Fruit fly (Drosophila melanogaster) whole organism, embryonic: Measurements from ENCODE around the gene CG43867.

Experiments used
- Bdp1 ChIP-seq: fragments of 200-800 bp; sonication (Bioruptor generic); optimal IDR thresholded peaks from 3 replicates; lab custom pipeline; 2016; ENCODE audit warnings: missing biosample characterization, missing genetic modification characterization
- Blimp-1 ChIP-seq: fragments of 200-800 bp; sonication (Bioruptor generic); optimal IDR thresholded peaks from 3 replicates; lab custom pipeline; 2018; ENCODE audit warnings: missing biosample characterization, missing genetic modification characterization, mild to moderate bottlenecking, moderate library complexity, missing genetic modification reagents
- CG13296 ChIP-seq: fragments of 200-800 bp; sonication (Bioruptor generic); optimal IDR thresholded peaks from 3 replicates; lab custom pipeline; 2018; ENCODE audit warnings: missing biosample characterization, mild to moderate bottlenecking, missing genetic modification characterization
- CG14965 ChIP-seq: fragments of 200-800 bp; sonication (Bioruptor generic); optimal IDR thresholded peaks from 2 replicates; lab custom pipeline; 2016; ENCODE audit warnings: missing biosample characterization, missing genetic modification characterization, borderline replicate concordance
- CG1529 ChIP-seq: fragments of 200-800 bp; sonication (Bioruptor generic); optimal IDR thresholded peaks from 3 replicates; lab custom pipeline; 2018; ENCODE audit warnings: missing biosample characterization, missing genetic modification characterization
- CG1647 ChIP-seq: fragments of 200-800 bp; sonication (Bioruptor generic); optimal IDR thresholded peaks from 3 replicates; lab custom pipeline; 2016; ENCODE audit warnings: missing biosample characterization, missing genetic modification characterization
- CG17359 ChIP-seq: fragments of 200-800 bp; sonication (Bioruptor generic); optimal IDR thresholded peaks from 3 replicates; lab custom pipeline; 2018; ENCODE audit warnings: missing biosample characterization, mild to moderate bottlenecking, missing genetic modification characterization, moderate library complexity
- CG17568 ChIP-seq: fragments of 200-800 bp; sonication (Bioruptor generic); optimal IDR thresholded peaks from 2 replicates; lab custom pipeline; 2018; ENCODE audit warnings: missing biosample characterization, mild to moderate bottlenecking, missing genetic modification characterization, moderate library complexity
- CG17802 ChIP-seq: fragments of 200-800 bp; sonication (Bioruptor generic); optimal IDR thresholded peaks from 2 replicates; lab custom pipeline; 2018; ENCODE audit warnings: missing biosample characterization, mild to moderate bottlenecking, missing genetic modification characterization, moderate library complexity
- CG2889 ChIP-seq: fragments of 200-800 bp; sonication (Bioruptor generic); IDR thresholded peaks from 3 replicates; pipeline ENCODE4 v1.3.6; 2022; ENCODE audit warnings: missing biosample characterization, missing genetic modification characterization
- CG30431 ChIP-seq: fragments of 200-800 bp; sonication (Bioruptor generic); optimal IDR thresholded peaks from 2 replicates; lab custom pipeline; 2017; ENCODE audit warnings: missing biosample characterization, missing genetic modification characterization
- CG4328 ChIP-seq: fragments of 200-800 bp; sonication (Bioruptor generic); optimal IDR thresholded peaks from 3 replicates; lab custom pipeline; 2017; ENCODE audit warnings: missing biosample characterization, missing genetic modification reagents, missing genetic modification characterization
- CG4707 ChIP-seq: fragments of 200-800 bp; sonication (Bioruptor generic); optimal IDR thresholded peaks from 2 replicates; lab custom pipeline; 2018; ENCODE audit warnings: missing biosample characterization, mild to moderate bottlenecking, missing genetic modification characterization, moderate library complexity
- CG4820 ChIP-seq: fragments of 200-800 bp; sonication (Bioruptor generic); optimal IDR thresholded peaks from 3 replicates; lab custom pipeline; 2016; ENCODE audit warnings: missing biosample characterization, missing genetic modification characterization
- CG5953 ChIP-seq: fragments of 200-800 bp; sonication (Bioruptor generic); IDR thresholded peaks from 2 replicates; pipeline ENCODE4 v1.3.6; 2022; ENCODE audit warnings: missing biosample characterization, missing genetic modification characterization
- CG7556 ChIP-seq: fragments of 200-800 bp; sonication (Bioruptor generic); optimal IDR thresholded peaks from 2 replicates; lab custom pipeline; 2017; ENCODE audit warnings: missing biosample characterization, mild to moderate bottlenecking, missing genetic modification characterization
- CG7963 ChIP-seq: fragments of 200-800 bp; sonication (Bioruptor generic); IDR thresholded peaks from 3 replicates; pipeline ENCODE4 v1.3.6; 2022; ENCODE audit warnings: missing biosample characterization, missing genetic modification characterization; ENCODE audit not compliant: partially characterized antibody
- CG8359 ChIP-seq: fragments of 200-800 bp; sonication (Bioruptor generic); optimal IDR thresholded peaks from 2 replicates; lab custom pipeline; 2017; ENCODE audit warnings: missing biosample characterization, mild to moderate bottlenecking, missing genetic modification characterization, borderline replicate concordance
- CG9437 ChIP-seq: fragments of 200-800 bp; sonication (Bioruptor generic); optimal IDR thresholded peaks from 2 replicates; lab custom pipeline; 2018; ENCODE audit warnings: missing biosample characterization, mild to moderate bottlenecking, missing genetic modification characterization
- Camta ChIP-seq: fragments of 200-800 bp; sonication (Bioruptor generic); optimal IDR thresholded peaks from 2 replicates; lab custom pipeline; 2016; ENCODE audit warnings: missing biosample characterization, missing genetic modification characterization
- CrebB ChIP-seq: fragments of 200-800 bp; sonication (Bioruptor generic); optimal IDR thresholded peaks from 3 replicates; lab custom pipeline; 2018; ENCODE audit warnings: missing biosample characterization, mild to moderate bottlenecking, missing genetic modification characterization
- D ChIP-seq, 2 experiments: fragments of 200-800 bp in 1 of 2; fragments of >200 bp in 1 of 2; sonication (Bioruptor generic) in 1 of 2; optimal IDR thresholded peaks; 2 replicates in 1 of 2; 3 replicates in 1 of 2; lab custom pipeline; 2017; ENCODE audit warnings: mild to moderate bottlenecking in 1 of 2, missing biosample characterization in 1 of 2, missing genetic modification characterization in 1 of 2, missing genetic modification reagents in 1 of 2
- Gug ChIP-seq: fragments of 200-800 bp; sonication (Bioruptor generic); IDR thresholded peaks from 4 replicates; pipeline ENCODE4 v1.3.6; 2022; ENCODE audit warnings: missing biosample characterization, missing genetic modification characterization
- Hmx ChIP-seq: fragments of 200-800 bp; sonication (Bioruptor generic); optimal IDR thresholded peaks from 2 replicates; lab custom pipeline; 2016; ENCODE audit warnings: missing biosample characterization, missing genetic modification characterization
- Hr78 ChIP-seq, 2 experiments: fragments of 200-800 bp in 1 of 2; fragments of >200 bp in 1 of 2; sonication (Bioruptor generic) in 1 of 2; optimal IDR thresholded peaks; 2 replicates each; lab custom pipeline; 2017 to 2019; ENCODE audit warnings: missing biosample characterization in 2 of 2, missing genetic modification characterization in 2 of 2, mild to moderate bottlenecking in 1 of 2, moderate library complexity in 1 of 2
- Lpt ChIP-seq: fragments of >200 bp; optimal IDR thresholded peaks from 2 replicates; lab custom pipeline; 2018; ENCODE audit warnings: missing biosample characterization, missing genetic modification characterization
- Opbp ChIP-seq: fragments of 200-800 bp; sonication (Bioruptor generic); IDR thresholded peaks from 3 replicates; pipeline ENCODE4 v1.3.6; 2022; ENCODE audit warnings: missing biosample characterization, missing genetic modification characterization; ENCODE audit not compliant: partially characterized antibody
- Poxn ChIP-seq: fragments of 200-800 bp; sonication (Bioruptor generic); IDR thresholded peaks from 2 replicates; pipeline ENCODE4 v1.3.6; 2022; ENCODE audit warnings: missing biosample characterization, missing genetic modification characterization
- Scr ChIP-seq: fragments of 200-800 bp; sonication (Bioruptor generic); IDR thresholded peaks from 2 replicates; pipeline ENCODE4 v1.3.6; 2022; ENCODE audit warnings: missing biosample characterization, missing genetic modification characterization; ENCODE audit not compliant: partially characterized antibody
- Six4 ChIP-seq: fragments of 200-800 bp; sonication (Bioruptor generic); optimal IDR thresholded peaks from 2 replicates; lab custom pipeline; 2016; ENCODE audit warnings: missing biosample characterization, missing genetic modification characterization
- amos ChIP-seq: fragments of 200-800 bp; sonication (Bioruptor generic); IDR thresholded peaks from 2 replicates; pipeline ENCODE4 v1.3.6; 2022; ENCODE audit warnings: missing biosample characterization, missing genetic modification characterization; ENCODE audit not compliant: partially characterized antibody
- bbx ChIP-seq: fragments of 200-800 bp; sonication (Bioruptor generic); IDR thresholded peaks from 2 replicates; pipeline ENCODE4 v1.3.6; 2022; ENCODE audit warnings: missing biosample characterization, missing genetic modification characterization; ENCODE audit not compliant: partially characterized antibody
- chif ChIP-seq, 2 experiments: fragments of 200-800 bp; sonication (Bioruptor generic); optimal IDR thresholded peaks; 3 replicates each; lab custom pipeline; 2016; ENCODE audit warnings: missing biosample characterization in 2 of 2, missing genetic modification characterization in 2 of 2
- corto ChIP-seq: fragments of 200-800 bp; sonication (Bioruptor generic); optimal IDR thresholded peaks from 2 replicates; lab custom pipeline; 2016; ENCODE audit warnings: missing biosample characterization, mild to moderate bottlenecking, missing genetic modification characterization, moderate library complexity
- dimm ChIP-seq: fragments of 200-800 bp; sonication (Bioruptor generic); IDR thresholded peaks from 2 replicates; pipeline ENCODE4 v1.3.6; 2022; ENCODE audit warnings: missing biosample characterization, missing genetic modification characterization
- jigr1 ChIP-seq: fragments of 200-800 bp; sonication (Bioruptor generic); IDR thresholded peaks from 3 replicates; pipeline ENCODE4 v1.3.6; 2022; ENCODE audit warnings: missing biosample characterization, missing genetic modification characterization
- kay ChIP-seq: fragments of 200-800 bp; sonication (Bioruptor generic); optimal IDR thresholded peaks from 2 replicates; lab custom pipeline; 2016; ENCODE audit warnings: missing biosample characterization, missing genetic modification characterization
- run ChIP-seq: fragments of 200-800 bp; sonication (Bioruptor generic); optimal IDR thresholded peaks from 3 replicates; lab custom pipeline; 2018; ENCODE audit warnings: missing biosample characterization, mild to moderate bottlenecking, missing genetic modification characterization
- slou ChIP-seq: fragments of 200-800 bp; sonication (Bioruptor generic); optimal IDR thresholded peaks from 3 replicates; lab custom pipeline; 2016; ENCODE audit warnings: missing biosample characterization, missing genetic modification characterization
- so ChIP-seq: fragments of 200-800 bp; sonication (Bioruptor generic); IDR thresholded peaks from 3 replicates; pipeline ENCODE4 v1.3.6; 2022; ENCODE audit warnings: missing biosample characterization, missing genetic modification characterization
- sqz ChIP-seq: fragments of 200-800 bp; sonication (Bioruptor generic); optimal IDR thresholded peaks from 3 replicates; lab custom pipeline; 2018; ENCODE audit warnings: missing biosample characterization, mild to moderate bottlenecking, missing genetic modification characterization
- ssp ChIP-seq: fragments of 200-800 bp; sonication (Bioruptor generic); IDR thresholded peaks from 2 replicates; pipeline ENCODE4 v1.3.6; 2022; ENCODE audit warnings: missing biosample characterization, missing genetic modification characterization
- stc ChIP-seq: fragments of 200-800 bp; sonication (Bioruptor generic); IDR thresholded peaks from 2 replicates; pipeline ENCODE4 v1.3.6; 2022; ENCODE audit warnings: missing biosample characterization, missing genetic modification characterization
- tgo ChIP-seq: fragments of 200-800 bp; sonication (Bioruptor generic); IDR thresholded peaks from 3 replicates; pipeline ENCODE4 v1.3.6; 2022; ENCODE audit warnings: missing biosample characterization, missing genetic modification characterization
- tin ChIP-seq: fragments of 200-800 bp; sonication (Bioruptor generic); optimal IDR thresholded peaks from 3 replicates; lab custom pipeline; 2016; ENCODE audit warnings: missing biosample characterization, missing genetic modification characterization
- tio ChIP-seq: fragments of 200-800 bp; sonication (Bioruptor generic); optimal IDR thresholded peaks from 2 replicates; lab custom pipeline; 2017; ENCODE audit warnings: missing biosample characterization, missing genetic modification characterization, inconsistent platforms
- tx ChIP-seq: fragments of 200-800 bp; sonication (Bioruptor generic); optimal IDR thresholded peaks from 2 replicates; lab custom pipeline; 2016; ENCODE audit warnings: missing biosample characterization, missing genetic modification characterization
- unc-4 ChIP-seq: fragments of 200-800 bp; sonication (Bioruptor generic); IDR thresholded peaks from 2 replicates; pipeline ENCODE4 v1.3.6; 2022; ENCODE audit warnings: missing biosample characterization, missing genetic modification characterization; ENCODE audit not compliant: partially characterized antibody
- zfh2 ChIP-seq: fragments of 200-800 bp; sonication (Bioruptor generic); optimal IDR thresholded peaks from 2 replicates; lab custom pipeline; 2016; ENCODE audit warnings: missing biosample characterization, missing genetic modification characterization

CG43867 gene

DNA sequence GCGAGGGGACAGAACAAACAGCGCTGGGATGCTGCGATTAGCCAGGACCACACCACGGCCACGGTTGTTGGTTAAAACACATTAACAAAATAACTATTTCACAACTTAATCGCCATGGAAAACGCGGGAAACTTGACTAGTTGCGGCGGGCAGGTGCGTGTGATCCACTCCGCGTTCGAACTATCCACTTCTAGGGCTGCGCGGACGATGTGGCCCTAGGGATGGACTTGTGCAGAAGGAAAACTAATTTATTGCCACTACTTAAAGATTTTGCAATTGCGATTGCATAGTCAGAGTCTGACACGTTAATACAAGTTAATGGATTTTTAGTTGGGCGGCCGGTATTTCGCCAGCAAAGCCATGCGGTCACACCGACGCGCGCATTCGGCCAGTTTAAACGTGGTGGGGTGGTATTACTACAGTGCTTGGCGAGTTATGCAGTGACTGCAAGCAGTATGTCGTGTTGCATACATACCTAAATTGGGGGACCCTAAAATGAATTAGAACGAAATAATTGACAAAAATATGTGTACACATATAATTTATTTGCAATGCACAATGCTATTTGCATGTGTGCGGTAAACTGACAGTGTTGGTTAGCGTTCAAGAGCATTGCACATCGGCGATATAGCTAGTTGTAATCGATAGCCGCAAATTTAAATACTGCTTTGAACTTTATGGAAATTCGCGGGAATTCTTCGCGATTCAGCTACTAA lies 126.5 kb downstream of the CG43867 start, which contains the start of gene Rbf (continued):
- TF ChIP-seq Opbp (GFP tag; lab: Robert Waterston, UW) (0 out of 3 replicates have a peak, but pooled peaks have one; percentile 35), tio (GFP tag; lab: Kevin White, UChicago) (no peak), chif (GFP tag; optimal IDR thresholded peaks at IDR 0.05; lab: Kevin White, UChicago) (no peak), tin (no peak), CG14965 (no peak), stc (GFP tag; lab: Robert Waterston, UW) (no peak), CG7556 (GFP tag; lab: Kevin White, UChicago) (no peak), so (GFP tag; lab: Robert Waterston, UW) (no peak), CG9437 (no peak), run (no peak), slou (GFP tag; lab: Kevin White, UChicago) (no peak), unc-4 (peak; percentile 62), CG5953 (GFP tag; lab: Robert Waterston, UW) (no peak), dimm (GFP tag; lab: Robert Waterston, UW) (no peak), tgo (GFP tag; lab: Robert Waterston, UW) (no peak), CG30431 (GFP tag; lab: Kevin White, UChicago) (no peak), corto (GFP tag; lab: Kevin White, UChicago) (no peak), tx (no peak), CG4707 (GFP tag; lab: Kevin White, UChicago) (no peak), CrebB (tag; lab: Kevin White, UChicago) (no peak), Gug (GFP tag; lab: Robert Waterston, UW) (no peak), CG17568 (GFP tag; lab: Kevin White, UChicago) (no peak), kay (no peak), amos (GFP tag; lab: Robert Waterston, UW) (peak; percentile 67), Blimp-1 (GFP tag; lab: Kevin White, UChicago) (no peak), Camta (GFP tag; lab: Kevin White, UChicago) (no peak), Bdp1 (GFP tag; lab: Kevin White, UChicago) (no peak), CG4820 (no peak), Hmx (GFP tag; lab: Kevin White, UChicago) (no peak), CG1647 (GFP tag; lab: Kevin White, UChicago) (no peak), zfh2 (no peak), CG17802 (tag; lab: Kevin White, UChicago) (no peak), CG8359 (GFP tag; lab: Kevin White, UChicago) (no peak), CG17359 (tag; lab: Kevin White, UChicago) (no peak), CG13296 (GFP tag; lab: Kevin White, UChicago) (no peak), Six4 (no peak), sqz (GFP tag; lab: Kevin White, UChicago) (no peak), Lpt (GFP tag; lab: Kevin White, UChicago) (no peak), Hr78 (GFP tag; optimal IDR thresholded peaks at IDR 0.05; lab: Kevin White, UChicago) (no peak), CG1529 (no peak), ssp (no peak), Scr (GFP tag; lab: Robert Waterston, UW) (peak; percentile 66), jigr1 (no peak), bbx (GFP tag; lab: Robert Waterston, UW) (peak; percentile 53; the same call in 1 of the 2 replicates), CG2889 (GFP tag; lab: Robert Waterston, UW) (no peak), CG7963 (GFP tag; lab: Robert Waterston, UW) (0 out of 3 replicates have a peak, but pooled peaks have one; percentile 20), Poxn (GFP tag; lab: Robert Waterston, UW) (no peak), CG4328 (GFP tag; lab: Kevin White, UChicago) (no peak), D (optimal IDR thresholded peaks at IDR 0.05; lab: Kevin White, UChicago) (no peak), D (GFP tag; optimal IDR thresholded peaks at IDR 0.05; lab: Kevin White, UChicago) (no peak)
